Fruit fly (Drosophila melanogaster): Measurements from ENCODE around the gene CG4629.

DNA sequence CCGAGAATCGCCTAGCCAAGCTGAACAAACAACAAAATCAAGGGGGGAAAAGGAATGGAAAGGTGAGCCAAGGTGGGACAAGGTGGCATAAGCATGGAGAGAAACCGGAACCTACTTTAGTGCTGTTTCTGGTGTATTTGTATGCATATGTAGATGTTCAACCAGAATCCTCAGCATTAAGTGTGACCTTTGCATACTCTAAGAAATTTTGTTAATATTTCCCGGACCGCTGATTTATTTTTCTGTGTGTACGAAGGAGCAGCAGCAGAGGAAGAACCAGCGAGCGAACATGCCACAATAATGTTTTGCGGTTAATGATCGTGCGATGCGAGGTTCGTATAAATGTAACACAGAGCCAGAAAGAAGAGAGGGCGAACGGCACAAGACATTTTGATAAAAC lies 37.3 kb downstream of the CG4629 start:
- TF ChIP-seq CTCF (optimal IDR thresholded peaks at IDR 0.05) = no peak
- TF ChIP-seq CG8478 (optimal IDR thresholded peaks at IDR 0.05) = no peak
